Fruit fly (Drosophila melanogaster) whole organism, prepupa: Measurements from ENCODE around the gene mus301.

ENCODE experiments used
- CG10669 ChIP-seq: fragments of 200-800 bp; sonication (Bioruptor generic); optimal IDR thresholded peaks from 3 replicates; lab custom pipeline; 2018; ENCODE audit warnings: missing biosample characterization, mild to moderate bottlenecking, missing genetic modification characterization, moderate library complexity
- CG11762 ChIP-seq: fragments of 200-800 bp; sonication (Bioruptor generic); optimal IDR thresholded peaks from 3 replicates; lab custom pipeline; 2016; ENCODE audit warnings: missing biosample characterization, missing genetic modification characterization; ENCODE audit not compliant: insufficient read depth
- CG11902 ChIP-seq: fragments of 200-800 bp; sonication (Bioruptor generic); optimal IDR thresholded peaks from 3 replicates; lab custom pipeline; 2016; ENCODE audit warnings: missing biosample characterization, missing genetic modification characterization
- CG15336 ChIP-seq: fragments of 200-800 bp; sonication (Bioruptor generic); IDR thresholded peaks from 2 replicates; pipeline ENCODE4 v1.3.6; 2022; ENCODE audit warnings: missing biosample characterization, missing genetic modification characterization
- CG3032 ChIP-seq: fragments of 200-800 bp; optimal IDR thresholded peaks from 2 replicates; lab custom pipeline; 2019; ENCODE audit warnings: missing biosample characterization, mild to moderate bottlenecking, missing genetic modification characterization, moderate library complexity
- CG31627 ChIP-seq: fragments of 200-800 bp; sonication (Bioruptor generic); optimal IDR thresholded peaks from 3 replicates; lab custom pipeline; 2016; ENCODE audit warnings: missing biosample characterization, missing genetic modification characterization
- CG32006 ChIP-seq: fragments of 200-800 bp; sonication (Bioruptor generic); optimal IDR thresholded peaks from 3 replicates; lab custom pipeline; 2017; ENCODE audit warnings: missing biosample characterization, mild to moderate bottlenecking, missing genetic modification characterization
- CG34406 ChIP-seq: fragments of 200-800 bp; sonication (Bioruptor generic); optimal IDR thresholded peaks from 3 replicates; lab custom pipeline; 2016; ENCODE audit warnings: missing biosample characterization, missing genetic modification characterization
- CG3919 ChIP-seq: fragments of 200-800 bp; sonication (Bioruptor generic); optimal IDR thresholded peaks from 3 replicates; lab custom pipeline; 2016; ENCODE audit warnings: missing biosample characterization, missing genetic modification characterization
- CG4318 ChIP-seq: fragments of 200-800 bp; sonication (Bioruptor generic); optimal IDR thresholded peaks from 3 replicates; lab custom pipeline; 2017; ENCODE audit warnings: missing biosample characterization, mild to moderate bottlenecking, missing genetic modification characterization
- CG6163 ChIP-seq: fragments of 200-800 bp; sonication (Bioruptor generic); IDR thresholded peaks from 3 replicates; pipeline ENCODE4 v1.3.6; 2022; ENCODE audit warnings: missing biosample characterization, missing genetic modification characterization
- CG6276 ChIP-seq: fragments of 200-800 bp; sonication (Bioruptor generic); optimal IDR thresholded peaks from 2 replicates; lab custom pipeline; 2017; ENCODE audit warnings: missing biosample characterization, mild to moderate bottlenecking, missing genetic modification characterization
- CG6792 ChIP-seq: fragments of 200-800 bp; sonication (Bioruptor generic); optimal IDR thresholded peaks from 3 replicates; lab custom pipeline; 2016; ENCODE audit warnings: missing biosample characterization, missing genetic modification characterization
- CG6808 ChIP-seq: fragments of 200-800 bp; sonication (Bioruptor generic); optimal IDR thresholded peaks from 3 replicates; lab custom pipeline; 2017; ENCODE audit warnings: missing biosample characterization, missing genetic modification characterization, mild to moderate bottlenecking, moderate library complexity, missing genetic modification reagents
- CG8119 ChIP-seq: fragments of 200-800 bp; sonication (Bioruptor generic); IDR thresholded peaks from 3 replicates; pipeline ENCODE4 v1.3.6; 2022; ENCODE audit warnings: missing biosample characterization, missing genetic modification characterization
- CG8632 ChIP-seq: fragments of 200-800 bp; sonication (Bioruptor generic); optimal IDR thresholded peaks from 3 replicates; lab custom pipeline; 2016; ENCODE audit warnings: missing biosample characterization, missing genetic modification characterization
- CG9139 ChIP-seq: fragments of 200-800 bp; sonication (Bioruptor generic); optimal IDR thresholded peaks from 3 replicates; lab custom pipeline; 2017; ENCODE audit warnings: missing biosample characterization, mild to moderate bottlenecking, missing genetic modification characterization
- Eip75B ChIP-seq: fragments of 200-800 bp; sonication (Bioruptor generic); optimal IDR thresholded peaks from 3 replicates; lab custom pipeline; 2016; ENCODE audit warnings: missing biosample characterization, missing genetic modification characterization
- Eip78C ChIP-seq: fragments of 200-800 bp; sonication (Bioruptor generic); peaks from one replicate; lab custom pipeline; 2016; ENCODE audit warnings: missing biosample characterization, missing genetic modification characterization
- Eip93F ChIP-seq: fragments of 200-800 bp; sonication (Bioruptor generic); optimal IDR thresholded peaks from 2 replicates; lab custom pipeline; 2016; ENCODE audit warnings: missing biosample characterization, mild to moderate bottlenecking, missing genetic modification characterization
- Ets21C ChIP-seq: fragments of 200-800 bp; sonication (Bioruptor generic); optimal IDR thresholded peaks from 3 replicates; lab custom pipeline; 2016; ENCODE audit warnings: missing biosample characterization, missing genetic modification characterization
- Gug ChIP-seq: fragments of 200-800 bp; sonication (Bioruptor generic); IDR thresholded peaks from 2 replicates; pipeline ENCODE4 v1.3.6; 2022; ENCODE audit warnings: missing biosample characterization, missing genetic modification characterization
- Hr38 ChIP-seq: sonication (Bioruptor generic); optimal IDR thresholded peaks from 2 replicates; lab custom pipeline; 2016; ENCODE audit warnings: missing biosample characterization, missing genetic modification characterization
- Hr39 ChIP-seq: fragments of 200-800 bp; sonication (Bioruptor generic); optimal IDR thresholded peaks from 2 replicates; lab custom pipeline; 2016; ENCODE audit warnings: missing biosample characterization, missing genetic modification characterization
- Hr4 ChIP-seq: fragments of 200-800 bp; sonication (Bioruptor generic); optimal IDR thresholded peaks from 3 replicates; lab custom pipeline; 2016; ENCODE audit warnings: missing biosample characterization, missing genetic modification characterization
- Lpt ChIP-seq: fragments of 200-800 bp; sonication (Bioruptor generic); optimal IDR thresholded peaks from 3 replicates; lab custom pipeline; 2016; ENCODE audit warnings: missing biosample characterization, missing genetic modification characterization
- Met ChIP-seq: fragments of 200-800 bp; sonication (Bioruptor generic); optimal IDR thresholded peaks from 3 replicates; lab custom pipeline; 2016; ENCODE audit warnings: missing biosample characterization, missing genetic modification characterization
- OdsH ChIP-seq: fragments of 200-800 bp; sonication (Bioruptor generic); optimal IDR thresholded peaks from 3 replicates; lab custom pipeline; 2016; ENCODE audit warnings: missing biosample characterization, missing genetic modification characterization
- Smox ChIP-seq: fragments of 200-800 bp; sonication (Bioruptor generic); optimal IDR thresholded peaks from 3 replicates; lab custom pipeline; 2016; ENCODE audit warnings: missing biosample characterization, missing genetic modification characterization
- Sox102F ChIP-seq: fragments of 200-800 bp; sonication (Bioruptor generic); optimal IDR thresholded peaks from 2 replicates; lab custom pipeline; 2016; ENCODE audit warnings: missing biosample characterization, mild to moderate bottlenecking, missing genetic modification characterization
- Sox14 ChIP-seq: fragments of 200-800 bp; sonication (Bioruptor generic); optimal IDR thresholded peaks from 3 replicates; lab custom pipeline; 2016; ENCODE audit warnings: missing biosample characterization, missing genetic modification characterization
- Sox15 ChIP-seq: fragments of 200-800 bp; sonication (Bioruptor generic); optimal IDR thresholded peaks from 3 replicates; lab custom pipeline; 2016; ENCODE audit warnings: missing biosample characterization, missing genetic modification characterization
- achi ChIP-seq: fragments of 200-800 bp; sonication (Bioruptor generic); optimal IDR thresholded peaks from 3 replicates; lab custom pipeline; 2016; ENCODE audit warnings: missing biosample characterization, missing genetic modification characterization
- acj6 ChIP-seq: fragments of 200-800 bp; sonication (Bioruptor generic); optimal IDR thresholded peaks from 3 replicates; lab custom pipeline; 2016; ENCODE audit warnings: missing biosample characterization, missing genetic modification characterization
- cyc ChIP-seq: fragments of 200-800 bp; sonication (Bioruptor generic); optimal IDR thresholded peaks from 3 replicates; lab custom pipeline; 2016; ENCODE audit warnings: missing biosample characterization, missing genetic modification characterization
- dsx ChIP-seq: fragments of 200-800 bp; optimal IDR thresholded peaks from 3 replicates; lab custom pipeline; 2019; ENCODE audit warnings: missing biosample characterization, mild to moderate bottlenecking, missing genetic modification characterization, moderate library complexity; ENCODE audit not compliant: poor library complexity, severe bottlenecking
- eg ChIP-seq: fragments of 200-800 bp; sonication (Bioruptor generic); IDR thresholded peaks from 3 replicates; pipeline ENCODE4 v1.3.6; 2022; ENCODE audit warnings: missing biosample characterization, missing genetic modification characterization
- esn ChIP-seq: fragments of 200-800 bp; sonication (Bioruptor generic); optimal IDR thresholded peaks from 2 replicates; lab custom pipeline; 2016; ENCODE audit warnings: missing biosample characterization, mild to moderate bottlenecking, missing genetic modification characterization, moderate library complexity
- fd59A ChIP-seq: fragments of 200-800 bp; sonication (Bioruptor generic); optimal IDR thresholded peaks from 2 replicates; lab custom pipeline; 2017; ENCODE audit warnings: missing biosample characterization, mild to moderate bottlenecking, missing genetic modification characterization, missing genetic modification reagents
- fkh ChIP-seq: fragments of 200-800 bp; sonication (Bioruptor generic); optimal IDR thresholded peaks from 3 replicates; lab custom pipeline; 2017; ENCODE audit warnings: missing biosample characterization, mild to moderate bottlenecking, missing genetic modification characterization, moderate library complexity
- lz ChIP-seq: fragments of 200-800 bp; sonication (Bioruptor generic); optimal IDR thresholded peaks from 3 replicates; lab custom pipeline; 2016; ENCODE audit warnings: missing biosample characterization, missing genetic modification characterization
- net ChIP-seq: fragments of 200-800 bp; sonication (Bioruptor generic); optimal IDR thresholded peaks from 3 replicates; lab custom pipeline; 2016; ENCODE audit warnings: missing biosample characterization, missing genetic modification characterization
- pdm3 ChIP-seq: fragments of 200-800 bp; sonication (Bioruptor generic); optimal IDR thresholded peaks from 3 replicates; lab custom pipeline; 2016; ENCODE audit warnings: missing biosample characterization, missing genetic modification characterization
- salr ChIP-seq, 2 experiments: fragments of 200-800 bp; sonication (Bioruptor generic); optimal IDR thresholded peaks; 3 replicates each; lab custom pipeline; 2016 to 2018; ENCODE audit warnings: missing biosample characterization in 2 of 2, missing genetic modification characterization in 2 of 2, mild to moderate bottlenecking in 1 of 2
- spab ChIP-seq: fragments of 200-800 bp; sonication (Bioruptor generic); optimal IDR thresholded peaks from 2 replicates; lab custom pipeline; 2017; ENCODE audit warnings: missing biosample characterization, mild to moderate bottlenecking, missing genetic modification characterization, missing genetic modification reagents
- ss ChIP-seq, 2 experiments: fragments of 200-800 bp; sonication (Bioruptor generic); optimal IDR thresholded peaks; 2 replicates in 1 of 2; 3 replicates in 1 of 2; lab custom pipeline; 2017 to 2018; ENCODE audit warnings: mild to moderate bottlenecking in 2 of 2, missing biosample characterization in 2 of 2, missing genetic modification characterization in 2 of 2, moderate library complexity in 1 of 2
- svp ChIP-seq: fragments of 200-800 bp; sonication (Bioruptor generic); peaks from one replicate; lab custom pipeline; 2016; ENCODE audit warnings: missing biosample characterization, missing genetic modification characterization
- topi ChIP-seq: fragments of 200-800 bp; sonication (Bioruptor generic); optimal IDR thresholded peaks from 3 replicates; lab custom pipeline; 2016; ENCODE audit warnings: missing biosample characterization, missing genetic modification characterization
- vri ChIP-seq: fragments of 200-800 bp; sonication (Bioruptor generic); optimal IDR thresholded peaks from 3 replicates; lab custom pipeline; 2016; ENCODE audit warnings: missing biosample characterization, mild to moderate bottlenecking, missing genetic modification characterization

The mus301 gene

dm6 chr3L:8127712-8128210 is 9.8 kb upstream of the mus301 start, which contains the start of the genes Cds and Uba2 (continued):
- peak; percentile 78 for TF ChIP-seq topi (GFP tag; lab: Kevin White, UChicago)
- TF ChIP-seq CG6808 (GFP tag; lab: Kevin White, UChicago) = no peak
- peak; percentile 71 for TF ChIP-seq CG9139 (GFP tag; lab: Kevin White, UChicago)
- TF ChIP-seq spab = no peak
- peak; percentile 79 for TF ChIP-seq Lpt
- TF ChIP-seq svp (GFP tag; lab: Kevin White, UChicago) = peak; percentile 96
- peak; percentile 87 for TF ChIP-seq lz
- TF ChIP-seq CG8119 = peak; percentile 83; the same call in 2 of the 3 replicates
- peak; percentile 78 for TF ChIP-seq Ets21C (GFP tag; lab: Kevin White, UChicago)
- peak; percentile 84 for TF ChIP-seq Hr39 (GFP tag; lab: Kevin White, UChicago)
- peak; percentile 85 for TF ChIP-seq net
- peak; percentile 81 for TF ChIP-seq Sox102F
- peak; percentile 88 for TF ChIP-seq CG34406 (GFP tag; lab: Kevin White, UChicago)
- TF ChIP-seq Met (GFP tag; lab: Kevin White, UChicago) = no peak
- peak; percentile 90 for TF ChIP-seq Hr4 (GFP tag; lab: Kevin White, UChicago)
- TF ChIP-seq CG6163 (GFP tag; lab: Robert Waterston, UW) = peak; percentile 86
- TF ChIP-seq CG10669 = no peak
- TF ChIP-seq cyc = peak; percentile 86
- TF ChIP-seq CG6276 (GFP tag; lab: Kevin White, UChicago) = no peak
- TF ChIP-seq OdsH = peak; percentile 93
- TF ChIP-seq CG32006 (GFP tag; lab: Kevin White, UChicago) = peak; percentile 90
- TF ChIP-seq CG3919 (GFP tag; lab: Kevin White, UChicago) = peak; percentile 90
- TF ChIP-seq Eip78C (GFP tag; lab: Kevin White, UChicago) = peak; percentile 89
- TF ChIP-seq CG15336 (GFP tag; lab: Robert Waterston, UW) = peak; percentile 86
- TF ChIP-seq CG11762 = peak; percentile 81
- peak; percentile 86 for TF ChIP-seq Sox15 (GFP tag; lab: Kevin White, UChicago)
- peak; percentile 83 for TF ChIP-seq CG6792 (GFP tag; lab: Kevin White, UChicago)
- TF ChIP-seq Eip93F (GFP tag; lab: Kevin White, UChicago) = peak; percentile 84
- peak; percentile 83 for TF ChIP-seq CG31627 (GFP tag; lab: Kevin White, UChicago)
- TF ChIP-seq vri (GFP tag; lab: Kevin White, UChicago) = peak; percentile 85
- TF ChIP-seq salr (GFP tag; optimal IDR thresholded peaks at IDR 0.05; lab: Kevin White, UChicago) = peak; percentile 67 to 82
- TF ChIP-seq CG3032 (tag; lab: Kevin White, UChicago) = peak; percentile 87
- TF ChIP-seq pdm3 = no peak
- TF ChIP-seq Sox14 (GFP tag; lab: Kevin White, UChicago) = peak; percentile 76
- TF ChIP-seq fd59A (GFP tag; lab: Kevin White, UChicago) = peak; percentile 35
- TF ChIP-seq Smox (GFP tag; lab: Kevin White, UChicago) = no peak
- peak; percentile 88 for TF ChIP-seq esn (GFP tag; lab: Kevin White, UChicago)
- TF ChIP-seq Eip75B (GFP tag; lab: Kevin White, UChicago) = peak; percentile 82
- TF ChIP-seq, all 60 proteins: peak for 50

- no peak for TF ChIP-seq fd59A (GFP tag; lab: Kevin White, UChicago)
- no peak for TF ChIP-seq CG4318
- TF ChIP-seq acj6 = no peak
- TF ChIP-seq achi = no peak
- no peak for TF ChIP-seq fkh (GFP tag; lab: Kevin White, UChicago)
- TF ChIP-seq Hr38 (GFP tag; lab: Kevin White, UChicago) = no peak
- TF ChIP-seq CG8119 = 0 out of 3 replicates have a peak, but pooled peaks have one; percentile 20
- no peak for TF ChIP-seq pdm3
- no peak for TF ChIP-seq Sox14 (GFP tag; lab: Kevin White, UChicago)
- no peak for TF ChIP-seq CG31627 (GFP tag; lab: Kevin White, UChicago)
- TF ChIP-seq CG11902 (GFP tag; lab: Kevin White, UChicago) = no peak
- no peak for TF ChIP-seq Hr4 (GFP tag; lab: Kevin White, UChicago)
- peak; percentile 49 for TF ChIP-seq Eip78C (GFP tag; lab: Kevin White, UChicago)
- no peak for TF ChIP-seq dsx (GFP tag; lab: Kevin White, UChicago)
- TF ChIP-seq CG15336 (GFP tag; lab: Robert Waterston, UW) = 0 out of 2 replicates have a peak, but pooled peaks have one; percentile 10
- TF ChIP-seq vri (GFP tag; lab: Kevin White, UChicago) = peak; percentile 77
- no peak for TF ChIP-seq CG8632 (GFP tag; lab: Kevin White, UChicago)
- no peak for TF ChIP-seq Gug (GFP tag; lab: Robert Waterston, UW)
- TF ChIP-seq Smox (GFP tag; lab: Kevin White, UChicago) = no peak
- no peak for TF ChIP-seq CG34406 (GFP tag; lab: Kevin White, UChicago)
- no peak for TF ChIP-seq ss (GFP tag; optimal IDR thresholded peaks at IDR 0.05; lab: Kevin White, UChicago)
- TF ChIP-seq CG6808 (GFP tag; lab: Kevin White, UChicago) = no peak
- TF ChIP-seq Hr39 (GFP tag; lab: Kevin White, UChicago) = no peak
- no peak for TF ChIP-seq eg
Measured at dm6 chr3L:8128396-8129050, 9.1 kb upstream of the mus301 start.
